Worm (Caenorhabditis elegans) whole organism, young adult: ENCODE data around the gene pges-2.

ENCODE experiments used
- F22D6.2 ChIP-seq: sonication (generic microtip); optimal IDR thresholded peaks from 2 replicates; lab custom pipeline; 2016; ENCODE audit warnings: mild to moderate bottlenecking, missing genetic modification characterization, missing compliant biosample characterization
- F37B4.10 ChIP-seq: fragments of 200-800 bp; sonication (Bioruptor generic); IDR thresholded peaks from 2 replicates; pipeline ENCODE4 v1.3.6; 2022; ENCODE audit warnings: missing genetic modification characterization, missing compliant biosample characterization
- Y53F4B.3 ChIP-seq: fragments of 200-800 bp; sonication (Bioruptor generic); IDR thresholded peaks from 2 replicates; pipeline ENCODE4 v1.3.6; 2022; ENCODE audit warnings: missing genetic modification reagents, missing genetic modification characterization, missing compliant biosample characterization
- Y67H2A.10 ChIP-seq: fragments of 200-800 bp; sonication (Bioruptor generic); conservative IDR thresholded peaks from 2 replicates; pipeline ENCODE4 v1.3.6; 2022; ENCODE audit warnings: missing genetic modification reagents, missing genetic modification characterization, missing compliant biosample characterization
- Y79H2A.3 ChIP-seq: fragments of 200-800 bp; sonication (Bioruptor generic); conservative IDR thresholded peaks from 2 replicates; pipeline ENCODE4 v1.3.6; 2022; ENCODE audit warnings: missing genetic modification reagents, missing genetic modification characterization, missing compliant biosample characterization
- aptf-3 ChIP-seq: fragments of 200-800 bp; sonication (Bioruptor generic); IDR thresholded peaks from 2 replicates; pipeline ENCODE4 v1.3.6; 2022; ENCODE audit warnings: missing genetic modification characterization, missing compliant biosample characterization
- atf-7 ChIP-seq: sonication (generic microtip); optimal IDR thresholded peaks from 2 replicates; lab custom pipeline; 2017; ENCODE audit warnings: mild to moderate bottlenecking, missing genetic modification characterization, missing compliant biosample characterization
- attf-3 ChIP-seq: fragments of 200-800 bp; sonication (Bioruptor generic); conservative IDR thresholded peaks from 2 replicates; pipeline ENCODE4 v1.3.6; 2022; ENCODE audit warnings: missing genetic modification reagents, missing genetic modification characterization, missing compliant biosample characterization
- bed-2 ChIP-seq: fragments of 200-800 bp; sonication (Bioruptor generic); IDR thresholded peaks from 2 replicates; pipeline ENCODE4 v1.3.6; 2022; ENCODE audit warnings: missing genetic modification reagents, missing genetic modification characterization, missing compliant biosample characterization
- cebp-1 ChIP-seq, 2 experiments: fragments of 200-800 bp in 1 of 2; sonication (Bioruptor generic) in 1 of 2; sonication (generic microtip) in 1 of 2; IDR thresholded peaks in 1 of 2; optimal IDR thresholded peaks in 1 of 2; 2 replicates each; pipeline versions ENCODE4 v1.3.6 to Lab custom; 2017 to 2022; ENCODE audit warnings: missing compliant biosample characterization in 2 of 2, missing genetic modification characterization in 2 of 2, mild to moderate bottlenecking in 1 of 2, missing genetic modification reagents in 1 of 2, moderate library complexity in 1 of 2
- cebp-2 ChIP-seq: fragments of 200-800 bp; sonication (Bioruptor generic); IDR thresholded peaks from 2 replicates; pipeline ENCODE4 v1.3.6; 2022; ENCODE audit warnings: missing genetic modification characterization, missing compliant biosample characterization
- ceh-40 ChIP-seq: fragments of 200-800 bp; sonication (Bioruptor generic); IDR thresholded peaks from 2 replicates; pipeline ENCODE4 v1.3.6; 2022; ENCODE audit warnings: missing genetic modification characterization, missing compliant biosample characterization
- ceh-79 ChIP-seq: sonication (generic microtip); optimal IDR thresholded peaks from 2 replicates; lab custom pipeline; 2017; ENCODE audit warnings: mild to moderate bottlenecking, missing genetic modification characterization, missing compliant biosample characterization
- chd-7 ChIP-seq: sonication (generic microtip); optimal IDR thresholded peaks from 2 replicates; lab custom pipeline; 2016; ENCODE audit warnings: mild to moderate bottlenecking, missing genetic modification characterization, moderate library complexity, missing compliant biosample characterization
- die-1 ChIP-seq: sonication (generic microtip); optimal IDR thresholded peaks from 2 replicates; lab custom pipeline; 2016; ENCODE audit warnings: missing genotype, mild to moderate bottlenecking, missing genetic modification characterization, missing compliant biosample characterization
- dox-1 ChIP-seq: fragments of 200-800 bp; sonication (Bioruptor generic); IDR thresholded peaks from 2 replicates; pipeline ENCODE4 v1.3.6; 2022; ENCODE audit warnings: missing genetic modification reagents, missing genetic modification characterization, missing compliant biosample characterization
- dpl-1 ChIP-seq: fragments of 150-350 bp; optimal IDR thresholded peaks from 2 replicates; lab custom pipeline; 2014; ENCODE audit warnings: missing biosample characterization, missing genetic modification reagents, missing genetic modification characterization
- egrh-3 ChIP-seq: fragments of 200-800 bp; sonication (Bioruptor generic); IDR thresholded peaks from 2 replicates; pipeline ENCODE4 v1.3.6; 2022; ENCODE audit warnings: missing genetic modification reagents, missing genetic modification characterization, missing compliant biosample characterization
- him-1 ChIP-seq: sonication (generic microtip); optimal IDR thresholded peaks from 2 replicates; lab custom pipeline; 2016; ENCODE audit warnings: missing genotype, missing genetic modification reagents, missing genetic modification characterization, missing compliant biosample characterization
- hlh-12 ChIP-seq: sonication (generic microtip); optimal IDR thresholded peaks from 2 replicates; lab custom pipeline; 2016; ENCODE audit warnings: missing genetic modification characterization, missing compliant biosample characterization
- hlh-26 ChIP-seq: fragments of 200-800 bp; sonication (Bioruptor generic); conservative IDR thresholded peaks from 2 replicates; pipeline ENCODE4 v1.3.6; 2022; ENCODE audit warnings: missing genetic modification reagents, missing genetic modification characterization, missing compliant biosample characterization
- hrde-1 ChIP-seq: sonication (generic microtip); optimal IDR thresholded peaks from 2 replicates; lab custom pipeline; 2016; ENCODE audit warnings: missing genetic modification characterization, mild to moderate bottlenecking, missing compliant biosample characterization, moderate library complexity, missing genotype, missing genetic modification reagents, borderline replicate concordance
- lag-1 ChIP-seq: fragments of 200-800 bp; sonication (Bioruptor generic); IDR thresholded peaks from 2 replicates; pipeline ENCODE4 v1.3.6; 2022; ENCODE audit warnings: missing genetic modification reagents, missing genetic modification characterization, missing compliant biosample characterization
- lin-26 ChIP-seq: fragments of 200-800 bp; sonication (Bioruptor generic); IDR thresholded peaks from 2 replicates; pipeline ENCODE4 v1.3.6; 2022; ENCODE audit warnings: missing genetic modification reagents, missing genetic modification characterization, missing compliant biosample characterization
- lin-40 ChIP-seq: sonication (generic microtip); optimal IDR thresholded peaks from 2 replicates; lab custom pipeline; 2016; ENCODE audit warnings: missing genetic modification characterization, mild to moderate bottlenecking, missing compliant biosample characterization, missing genotype, missing genetic modification reagents
- lin-54 ChIP-seq: fragments of 200-800 bp; sonication (Bioruptor generic); optimal IDR thresholded peaks from 2 replicates; lab custom pipeline; 2018; ENCODE audit warnings: mild to moderate bottlenecking, missing genetic modification characterization, missing compliant biosample characterization
- lir-1 ChIP-seq: fragments of 200-800 bp; sonication (Bioruptor generic); conservative IDR thresholded peaks from 2 replicates; pipeline ENCODE4 v1.3.6; 2022; ENCODE audit warnings: missing genetic modification reagents, missing genetic modification characterization, missing compliant biosample characterization
- madf-6 ChIP-seq: fragments of 200-800 bp; sonication (Bioruptor generic); IDR thresholded peaks from 2 replicates; pipeline ENCODE4 v1.3.6; 2022; ENCODE audit warnings: missing genetic modification reagents, missing genetic modification characterization, missing compliant biosample characterization
- nfya-1 ChIP-seq: sonication (generic microtip); optimal IDR thresholded peaks from 2 replicates; lab custom pipeline; 2017; ENCODE audit warnings: antibody characterized with exemption, missing compliant biosample characterization, missing genetic modification characterization, borderline replicate concordance; ENCODE audit not compliant: insufficient read depth
- nhr-120 ChIP-seq: fragments of 200-800 bp; sonication (Bioruptor generic); IDR thresholded peaks from 2 replicates; pipeline ENCODE4 v1.3.6; 2022; ENCODE audit warnings: missing genetic modification characterization, missing compliant biosample characterization
- nhr-179 ChIP-seq: sonication (generic microtip); optimal IDR thresholded peaks from 2 replicates; lab custom pipeline; 2016; ENCODE audit warnings: mild to moderate bottlenecking, missing genetic modification characterization, missing compliant biosample characterization
- nhr-27 ChIP-seq: fragments of 200-800 bp; sonication (Bioruptor generic); optimal IDR thresholded peaks from 2 replicates; lab custom pipeline; 2018; ENCODE audit warnings: mild to moderate bottlenecking, missing genetic modification characterization, moderate library complexity, missing compliant biosample characterization
- nhr-80 ChIP-seq: sonication (generic microtip); optimal IDR thresholded peaks from 2 replicates; lab custom pipeline; 2016; ENCODE audit warnings: missing genetic modification characterization, missing compliant biosample characterization
- pha-4 ChIP-seq: fragments of 150-350 bp; sonication (generic microtip); optimal IDR thresholded peaks from 2 replicates; lab custom pipeline; 2014; ENCODE audit warnings: missing biosample characterization, missing genetic modification reagents, missing genetic modification characterization
- rec-8 ChIP-seq, 2 experiments: sonication (generic microtip); optimal IDR thresholded peaks; 2 replicates each; lab custom pipeline; 2016; ENCODE audit warnings: mild to moderate bottlenecking in 2 of 2, missing genetic modification characterization in 2 of 2, missing genetic modification reagents in 2 of 2, missing genotype in 2 of 2, missing biosample characterization in 1 of 2, missing compliant biosample characterization in 1 of 2, moderate library complexity in 1 of 2
- snpc-1.3 ChIP-seq: sonication (generic microtip); optimal IDR thresholded peaks from 2 replicates; lab custom pipeline; 2017; ENCODE audit warnings: missing genetic modification characterization, mild to moderate bottlenecking, missing compliant biosample characterization, antibody characterized with exemption, moderate library complexity, missing genotype, missing genetic modification reagents; ENCODE audit not compliant: insufficient read depth
- snpc-4 ChIP-seq, 5 experiments: fragments of 150-350 bp in 1 of 5; sonication (generic microtip) in 4 of 5; optimal IDR thresholded peaks; 2 replicates each; lab custom pipeline; 2014 to 2018; ENCODE audit warnings: missing genetic modification characterization in 5 of 5, missing biosample characterization in 3 of 5, antibody characterized with exemption in 2 of 5, mild to moderate bottlenecking in 2 of 5, missing compliant biosample characterization in 2 of 5, missing genotype in 2 of 5, moderate library complexity in 2 of 5, missing genetic modification reagents in 1 of 5
- sptf-2 ChIP-seq: fragments of 200-800 bp; sonication (Bioruptor generic); optimal IDR thresholded peaks from 2 replicates; lab custom pipeline; 2018; ENCODE audit warnings: mild to moderate bottlenecking, missing genetic modification characterization, missing compliant biosample characterization
- unc-130 ChIP-seq: sonication (generic microtip); optimal IDR thresholded peaks from 2 replicates; lab custom pipeline; 2016; ENCODE audit warnings: missing genetic modification reagents, missing genetic modification characterization, missing compliant biosample characterization
- ztf-18 ChIP-seq: sonication (generic microtip); optimal IDR thresholded peaks from 2 replicates; lab custom pipeline; 2016; ENCODE audit warnings: missing genotype, mild to moderate bottlenecking, missing genetic modification characterization, missing compliant biosample characterization
- ztf-3 ChIP-seq: fragments of 200-800 bp; sonication (Bioruptor generic); optimal IDR thresholded peaks from 2 replicates; lab custom pipeline; 2018; ENCODE audit warnings: mild to moderate bottlenecking, missing genetic modification characterization, missing compliant biosample characterization

The pges-2 gene

DNA sequence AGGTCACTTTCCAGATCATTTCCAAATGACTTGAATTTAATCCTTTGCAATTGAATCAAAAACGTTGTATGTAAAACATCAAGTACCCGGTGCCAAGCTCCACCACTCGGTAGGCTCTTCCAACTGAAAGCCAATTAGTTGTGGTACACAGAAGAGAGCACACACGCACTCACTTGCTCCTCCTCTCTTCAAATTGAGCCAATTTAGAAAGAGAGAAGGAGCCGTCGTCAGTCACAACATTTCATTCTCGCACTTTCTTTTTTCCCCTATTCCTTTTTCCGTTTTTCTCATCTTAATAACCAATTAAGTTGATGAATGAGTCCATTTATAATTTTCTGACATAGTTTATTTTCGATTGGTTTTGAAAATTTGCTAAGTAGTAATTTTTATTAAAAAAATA is 30.7 kb upstream of the pges-2 start:
- TF ChIP-seq nhr-179 (no peak), lir-1 (GFP tag; lab: Robert Waterston, UW) (no peak), hrde-1 (tag; lab: Kevin White, UChicago) (no peak)
- TF ChIP-seq, all 124 proteins: peak for 0

ce11 chrIV:10396827-10397226 is 29.2 kb upstream of the pges-2 start:
- TF ChIP-seq chd-7 (no peak), rec-8 (tag; optimal IDR thresholded peaks at IDR 0.05; lab: Kevin White, UChicago) (no peak), egrh-3 (no peak), dox-1 (no peak), snpc-1.3 (tag; lab: Kevin White, UChicago) (no peak), ceh-40 (no peak), cebp-1 (GFP tag; IDR thresholded peaks at IDR 0.05; lab: Robert Waterston, UW) (no peak), cebp-1 (tag; optimal IDR thresholded peaks at IDR 0.05; lab: Kevin White, UChicago) (no peak)

DNA sequence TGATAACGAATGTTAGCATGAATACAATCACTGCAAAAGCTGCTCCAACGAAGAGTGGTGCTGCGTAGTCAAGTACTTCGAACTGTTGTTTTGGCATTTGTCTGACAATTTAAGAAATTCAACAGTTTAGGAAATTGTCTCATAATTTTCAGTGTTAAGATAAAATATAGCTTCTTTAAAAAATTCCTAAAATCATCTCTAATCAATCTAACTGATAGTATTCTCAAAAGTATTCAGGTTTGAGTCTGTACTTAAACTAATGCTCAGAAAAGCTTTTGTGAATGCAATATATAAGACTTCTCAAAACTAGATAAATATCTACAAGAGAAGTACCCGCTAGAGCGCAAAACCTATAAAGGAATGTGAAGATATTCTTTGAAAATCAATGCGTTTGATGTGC is 27.3 kb upstream of the pges-2 start, which contains the start of gene R10H10.4:
Gene R10H10.4, minus strand, starts transcription at position 101 of the 400 bp plus-strand sequence.
- TF ChIP-seq him-1 (tag; lab: Kevin White, UChicago) (no peak), nhr-120 (GFP tag; lab: Robert Waterston, UW) (no peak), ceh-79 (tag; lab: Kevin White, UChicago) (no peak), hrde-1 (tag; lab: Kevin White, UChicago) (no peak), nhr-27 (no peak), nfya-1 (no peak)

DNA sequence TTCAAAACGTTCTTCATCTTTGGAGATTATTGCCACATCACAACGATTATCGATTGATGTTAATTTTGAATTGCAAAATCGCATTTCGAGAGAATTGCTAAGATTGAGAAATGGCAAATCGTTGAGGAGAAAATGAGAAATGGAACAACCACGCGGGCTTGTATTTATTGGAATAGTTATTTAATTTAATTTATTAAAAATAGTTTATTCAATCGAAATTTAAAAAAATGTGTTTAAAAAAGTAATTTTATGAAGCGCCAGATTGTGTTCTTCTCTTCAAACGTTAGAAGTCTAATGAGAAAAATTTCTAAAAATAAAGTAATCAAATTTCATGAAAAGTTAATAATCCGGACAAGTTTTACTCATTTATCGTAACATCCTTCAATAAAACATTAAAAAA is 24.2 kb upstream of the pges-2 start, which contains the start of gene spe-26:
Gene spe-26, minus strand, starts transcription at position 101 of the 400 bp plus-strand sequence.
- TF ChIP-seq rec-8 (tag; optimal IDR thresholded peaks at IDR 0.05; lab: Kevin White, UChicago) (no peak), die-1 (tag; lab: Kevin White, UChicago) (no peak), lin-26 (no peak), Y79H2A.3 (GFP tag; lab: Robert Waterston, UW) (no peak), hlh-26 (GFP tag; lab: Robert Waterston, UW) (no peak), madf-6 (GFP tag; lab: Robert Waterston, UW) (no peak), Y53F4B.3 (GFP tag; lab: Robert Waterston, UW) (no peak), F22D6.2 (tag; lab: Kevin White, UChicago) (no peak), sptf-2 (no peak), Y67H2A.10 (no peak), ztf-3 (GFP tag; lab: Kevin White, UChicago) (no peak), nhr-80 (tag; lab: Kevin White, UChicago) (no peak), ceh-79 (tag; lab: Kevin White, UChicago) (no peak), ztf-18 (tag; lab: Kevin White, UChicago) (no peak), atf-7 (tag; lab: Kevin White, UChicago) (no peak), lin-40 (no peak), hlh-12 (tag; lab: Kevin White, UChicago) (no peak), ceh-40 (no peak), dpl-1 (GFP tag; lab: Kevin White, UChicago) (no peak), unc-130 (GFP tag; lab: Kevin White, UChicago) (no peak)

DNA sequence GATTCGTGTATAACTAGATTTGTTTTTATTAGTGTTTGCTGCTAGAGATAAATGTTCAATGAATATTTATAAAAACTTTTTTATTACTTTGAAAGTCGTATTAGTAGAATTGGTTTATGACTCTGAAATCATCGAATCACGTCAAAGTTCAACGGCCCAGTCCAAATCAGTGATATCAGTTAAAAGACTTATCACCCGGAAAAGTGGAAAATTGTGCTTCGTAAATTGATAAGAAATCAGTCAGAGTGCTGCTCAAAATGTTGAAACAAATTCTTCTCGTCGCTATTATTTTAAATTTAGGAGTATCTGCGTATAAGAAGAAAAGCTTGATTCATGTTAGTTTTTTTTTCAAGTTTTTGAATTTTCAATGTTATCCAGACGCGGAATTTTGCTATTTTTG is 20.7 kb upstream of the pges-2 start, which contains the start of gene R10H10.3:
Gene R10H10.3, plus strand, starts transcription at position 243 of the 400 bp plus-strand sequence.
- TF ChIP-seq F37B4.10 (GFP tag; lab: Robert Waterston, UW) (no peak), lag-1 (GFP tag; lab: Robert Waterston, UW) (no peak), pha-4 (no peak), bed-2 (GFP tag; lab: Robert Waterston, UW) (no peak), cebp-1 (GFP tag; IDR thresholded peaks at IDR 0.05; lab: Robert Waterston, UW) (0 out of 2 replicates have a peak, but pooled peaks have one; percentile 17), cebp-1 (tag; optimal IDR thresholded peaks at IDR 0.05; lab: Kevin White, UChicago) (no peak), attf-3 (GFP tag; lab: Robert Waterston, UW) (no peak), nhr-80 (tag; lab: Kevin White, UChicago) (peak; percentile 71), aptf-3 (GFP tag; lab: Robert Waterston, UW) (no peak), lin-54 (GFP tag; lab: Kevin White, UChicago) (no peak), nhr-120 (GFP tag; lab: Robert Waterston, UW) (no peak), cebp-2 (no peak), hlh-26 (GFP tag; lab: Robert Waterston, UW) (no peak), him-1 (tag; lab: Kevin White, UChicago) (peak; percentile 53), snpc-4 (GFP tag; optimal IDR thresholded peaks at IDR 0.05; lab: Kevin White, UChicago) (no peak), snpc-4 (tag; optimal IDR thresholded peaks at IDR 0.05; lab: Kevin White, UChicago) (no peak)
